Worm (Caenorhabditis elegans) whole organism, dauer: ENCODE measurements around the gene sre-45.

Experiments used
- unc-62 ChIP-seq: sonication (generic microtip); optimal IDR thresholded peaks from 2 replicates; lab custom pipeline; 2017; ENCODE audit warnings: missing biosample characterization, missing genetic modification reagents, missing genetic modification characterization

sre-45 gene

ce11 chrII:13517600-13517999, at the start of gene sre-45:
Gene sre-45, plus strand, starts transcription at chrII:13517900.
- no peak for TF ChIP-seq unc-62 (GFP tag; lab: Kevin White, UChicago)

ce11 chrII:13469043-13469652, 48.6 kb upstream of the sre-45 start, which contains the start of gene E01G4.3:
Gene E01G4.3, minus strand, starts transcription at chrII:13469602.
- TF ChIP-seq unc-62 (GFP tag; lab: Kevin White, UChicago), result no peak

ce11 chrII:13470655-13471054, 47.0 kb upstream of the sre-45 start:
- no peak for TF ChIP-seq unc-62 (GFP tag; lab: Kevin White, UChicago)

- TF ChIP-seq unc-62 (GFP tag; lab: Kevin White, UChicago), result no peak
Observed at ce11 chrII:13472101-13472500, 45.6 kb upstream of the sre-45 start, which contains the start of gene E01G4.5. Gene E01G4.5, plus strand, starts transcription at chrII:13472401.

- TF ChIP-seq unc-62 (GFP tag; lab: Kevin White, UChicago), result no peak
Observed at ce11 chrII:13477230-13477629, 40.5 kb upstream of the sre-45 start.

ce11 chrII:13479424-13479823, 38.3 kb upstream of the sre-45 start:
- no peak for TF ChIP-seq unc-62 (GFP tag; lab: Kevin White, UChicago)

ce11 chrII:13481781-13482455, 35.8 kb upstream of the sre-45 start, which contains the start of gene E01G4.6:
Gene E01G4.6, plus strand, starts transcription at chrII:13482405.
- no peak for TF ChIP-seq unc-62 (GFP tag; lab: Kevin White, UChicago)

- no peak for TF ChIP-seq unc-62 (GFP tag; lab: Kevin White, UChicago)
Observed at ce11 chrII:13484108-13484507, 33.6 kb upstream of the sre-45 start.

ce11 chrII:13485119-13485518, 32.6 kb upstream of the sre-45 start:
- TF ChIP-seq unc-62 (GFP tag; lab: Kevin White, UChicago), result no peak

ce11 chrII:13487563-13487962, 30.1 kb upstream of the sre-45 start:
- no peak for TF ChIP-seq unc-62 (GFP tag; lab: Kevin White, UChicago)

- TF ChIP-seq unc-62 (GFP tag; lab: Kevin White, UChicago), result no peak
Observed at ce11 chrII:13489896-13490295, 27.8 kb upstream of the sre-45 start.

ce11 chrII:13491254-13491889, 26.3 kb upstream of the sre-45 start, which contains the start of gene alh-7:
Gene alh-7, minus strand, starts transcription at chrII:13491786.
- no peak for TF ChIP-seq unc-62 (GFP tag; lab: Kevin White, UChicago)

- TF ChIP-seq unc-62 (GFP tag; lab: Kevin White, UChicago), result no peak
Observed at ce11 chrII:13492948-13493347, 24.8 kb upstream of the sre-45 start, which contains the start of gene F45H10.2. Gene F45H10.2, minus strand, starts transcription at chrII:13493048.

- TF ChIP-seq unc-62 (GFP tag; lab: Kevin White, UChicago), result no peak
Observed at ce11 chrII:13494175-13494650, 23.5 kb upstream of the sre-45 start, which contains the start of gene ndua-7. Gene ndua-7, minus strand, starts transcription at chrII:13494600.

- no peak for TF ChIP-seq unc-62 (GFP tag; lab: Kevin White, UChicago)
Observed at ce11 chrII:13494762-13495161, 22.9 kb upstream of the sre-45 start.

ce11 chrII:13495718-13496117, 22.0 kb upstream of the sre-45 start, which contains the start of gene drr-1:
Gene drr-1, minus strand, starts transcription at chrII:13495900.
- no peak for TF ChIP-seq unc-62 (GFP tag; lab: Kevin White, UChicago)
